Fruit fly (Drosophila melanogaster): ENCODE results near the gene mri.
A peak's percentile ranks its signal among the peaks of the same experiment; 100 is the strongest.

Gene mri

dm6 chr3L:165981-166788, 33.8 kb upstream of the mri start:
- no peak for TF ChIP-seq btn (GFP tag; optimal IDR thresholded peaks at IDR 0.05)
- no peak for TF ChIP-seq Stat92E (GFP tag; optimal IDR thresholded peaks at IDR 0.05)
- no peak for TF ChIP-seq Taf1 (GFP tag; IDR thresholded peaks at IDR 0.05)
- TF ChIP-seq corto (GFP tag; optimal IDR thresholded peaks at IDR 0.05) = no peak
- no peak for TF ChIP-seq Ets97D (GFP tag; optimal IDR thresholded peaks at IDR 0.05)
- TF ChIP-seq az2 (GFP tag; optimal IDR thresholded peaks at IDR 0.05) = no peak
- no peak for TF ChIP-seq CG1603 (tag; optimal IDR thresholded peaks at IDR 0.05)
- no peak for TF ChIP-seq Ptx1 (GFP tag; IDR thresholded peaks at IDR 0.05)
- no peak for TF ChIP-seq sima (GFP tag; optimal IDR thresholded peaks at IDR 0.05)
- no peak for TF ChIP-seq dan (GFP tag; IDR thresholded peaks at IDR 0.05)
- no peak for TF ChIP-seq ci (GFP tag; IDR thresholded peaks at IDR 0.05)
- no peak for TF ChIP-seq CG6765 (GFP tag; optimal IDR thresholded peaks at IDR 0.05)
- no peak for TF ChIP-seq Abd-B (GFP tag; optimal IDR thresholded peaks at IDR 0.05)
- no peak for TF ChIP-seq bab2 (GFP tag; optimal IDR thresholded peaks at IDR 0.05)
- peak; percentile 40 for TF ChIP-seq CG15601 (tag; optimal IDR thresholded peaks at IDR 0.05)
- no peak for TF ChIP-seq Camta (GFP tag; optimal IDR thresholded peaks at IDR 0.05)
- no peak for TF ChIP-seq CG3847 (GFP tag; IDR thresholded peaks at IDR 0.05)
- peak; percentile 6 for TF ChIP-seq bcd (GFP tag; optimal IDR thresholded peaks at IDR 0.05)
- TF ChIP-seq MESR4 (GFP tag; optimal IDR thresholded peaks at IDR 0.05) = no peak
- TF ChIP-seq CG17361 (GFP tag; IDR thresholded peaks at IDR 0.05) = no peak
- TF ChIP-seq sd (tag; optimal IDR thresholded peaks at IDR 0.05) = no peak
- no peak for TF ChIP-seq HmgZ (tag; optimal IDR thresholded peaks at IDR 0.05)
- TF ChIP-seq Six4 (GFP tag; optimal IDR thresholded peaks at IDR 0.05) = no peak
- no peak for TF ChIP-seq gcm2 (GFP tag; optimal IDR thresholded peaks at IDR 0.05)
- TF ChIP-seq dm (GFP tag; optimal IDR thresholded peaks at IDR 0.05) = no peak
- no peak for TF ChIP-seq CG12236 (GFP tag; optimal IDR thresholded peaks at IDR 0.05)
- TF ChIP-seq Dref (GFP tag; IDR thresholded peaks at IDR 0.05) = no peak
- no peak for TF ChIP-seq CG34376 (GFP tag; optimal IDR thresholded peaks at IDR 0.05)
- TF ChIP-seq CG10267 (tag; optimal IDR thresholded peaks at IDR 0.05) = peak; percentile 6
- TF ChIP-seq NK7.1 (GFP tag; optimal IDR thresholded peaks at IDR 0.05) = no peak
- no peak for TF ChIP-seq disco-r (GFP tag; optimal IDR thresholded peaks at IDR 0.05)
- TF ChIP-seq CG17912 (GFP tag; optimal IDR thresholded peaks at IDR 0.05) = no peak
- no peak for TF ChIP-seq hth (optimal IDR thresholded peaks at IDR 0.05)
- TF ChIP-seq trem (tag; optimal IDR thresholded peaks at IDR 0.05) = peak; percentile 20
- no peak for TF ChIP-seq jigr1 (GFP tag; IDR thresholded peaks at IDR 0.05)
- TF ChIP-seq repo (GFP tag; optimal IDR thresholded peaks at IDR 0.05) = no peak
- no peak for TF ChIP-seq CG10147 (GFP tag; optimal IDR thresholded peaks at IDR 0.05)
- no peak for TF ChIP-seq CG1529 (GFP tag; optimal IDR thresholded peaks at IDR 0.05)
- no peak for TF ChIP-seq NFAT (GFP tag; IDR thresholded peaks at IDR 0.05)
- TF ChIP-seq aop (GFP tag; IDR thresholded peaks at IDR 0.05) = no peak
- TF ChIP-seq oc (tag; optimal IDR thresholded peaks at IDR 0.05) = no peak
- TF ChIP-seq Hr78 (GFP tag; optimal IDR thresholded peaks at IDR 0.05) = peak in 1 of 2 experiments; percentile 99
- TF ChIP-seq pnt (GFP tag; optimal IDR thresholded peaks at IDR 0.05) = no peak
- TF ChIP-seq CG8765 (GFP tag; IDR thresholded peaks at IDR 0.05) = no peak
- TF ChIP-seq Dad (GFP tag; optimal IDR thresholded peaks at IDR 0.05) = no peak
- TF ChIP-seq Sox102F (GFP tag; optimal IDR thresholded peaks at IDR 0.05) = peak; percentile 3
- TF ChIP-seq sqz (GFP tag; optimal IDR thresholded peaks at IDR 0.05) = no peak
- no peak for TF ChIP-seq CG5953 (GFP tag; IDR thresholded peaks at IDR 0.05)
- no peak for TF ChIP-seq Neu2 (GFP tag; optimal IDR thresholded peaks at IDR 0.05; ENCODE audit: borderline replicate concordance)
- TF ChIP-seq unc-4 (GFP tag; IDR thresholded peaks at IDR 0.05; ENCODE audit: partially characterized antibody) = no peak

Data from whole organism, embryonic.